Worm (Caenorhabditis elegans) whole organism, mixed stage, embryonic: ENCODE measurements around the gene mfsd-12.

ENCODE experiments used
- lsy-2 ChIP-seq: fragments of 150-350 bp; optimal IDR thresholded peaks from 2 replicates; lab custom pipeline; 2014; ENCODE audit warnings: missing biosample characterization, missing genetic modification characterization
- nhr-237 ChIP-seq: fragments of 150-350 bp; optimal IDR thresholded peaks from 2 replicates; lab custom pipeline; 2014; ENCODE audit warnings: missing biosample characterization, missing genetic modification characterization
- snpc-4 ChIP-seq: fragments of 150-350 bp; optimal IDR thresholded peaks from 2 replicates; lab custom pipeline; 2014; ENCODE audit warnings: missing biosample characterization, missing genetic modification characterization
- sptf-1 ChIP-seq: sonication (generic microtip); optimal IDR thresholded peaks from 2 replicates; lab custom pipeline; 2017; ENCODE audit warnings: mild to moderate bottlenecking, missing genetic modification characterization, moderate library complexity, missing compliant biosample characterization
- unc-120 ChIP-seq: sonication (generic microtip); optimal IDR thresholded peaks from 2 replicates; lab custom pipeline; 2017; ENCODE audit warnings: missing genetic modification characterization, missing compliant biosample characterization; ENCODE audit not compliant: poor library complexity, severe bottlenecking
- unc-62 ChIP-seq: fragments of 150-350 bp; optimal IDR thresholded peaks from 2 replicates; lab custom pipeline; 2014; ENCODE audit warnings: missing biosample characterization, missing genetic modification reagents, missing genetic modification characterization
- ztf-11 ChIP-seq: fragments of 150-350 bp; optimal IDR thresholded peaks from 2 replicates; lab custom pipeline; 2014; ENCODE audit warnings: missing biosample characterization, missing genetic modification characterization

- TF ChIP-seq sptf-1 (tag; lab: Kevin White, UChicago) (no peak), nhr-237 (tag; lab: Kevin White, UChicago) (no peak), unc-62 (GFP tag; lab: Kevin White, UChicago) (no peak), ztf-11 (no peak), lsy-2 (tag; lab: Kevin White, UChicago) (no peak), snpc-4 (tag; lab: Kevin White, UChicago) (no peak), unc-120 (tag; lab: Kevin White, UChicago) (no peak)
Observed at ce11 chrX:4691148-4691773, 23.4 kb downstream of the mfsd-12 start, which contains the start of gene K02G10.5.
